Worm (Caenorhabditis elegans) whole organism, mixed stage, embryonic: ENCODE results near the gene garr-1.

ENCODE experiments used
- ceh-39 ChIP-seq: fragments of 150-350 bp; optimal IDR thresholded peaks from 2 replicates; lab custom pipeline; 2014; ENCODE audit warnings: missing biosample characterization, missing genetic modification characterization
- ces-1 ChIP-seq: fragments of 150-350 bp; optimal IDR thresholded peaks from 2 replicates; lab custom pipeline; 2014; ENCODE audit warnings: missing biosample characterization, missing genetic modification reagents, missing genetic modification characterization
- hlh-1 ChIP-seq: fragments of 150-350 bp; optimal IDR thresholded peaks from 2 replicates; lab custom pipeline; 2014; ENCODE audit warnings: missing biosample characterization, missing genetic modification reagents, missing genetic modification characterization
- mab-5 ChIP-seq: fragments of 150-350 bp; optimal IDR thresholded peaks from 2 replicates; lab custom pipeline; 2014; ENCODE audit warnings: missing biosample characterization, missing genetic modification characterization
- mep-1 ChIP-seq: fragments of 150-350 bp; optimal IDR thresholded peaks from 2 replicates; lab custom pipeline; 2017; ENCODE audit warnings: missing biosample characterization, missing genetic modification reagents, missing genetic modification characterization, inconsistent platforms
- nhr-12 ChIP-seq: fragments of 150-350 bp; optimal IDR thresholded peaks from 2 replicates; lab custom pipeline; 2014; ENCODE audit warnings: missing biosample characterization, missing genetic modification characterization
- nhr-76 ChIP-seq: sonication (generic microtip); optimal IDR thresholded peaks from 2 replicates; lab custom pipeline; 2017; ENCODE audit warnings: missing biosample characterization, missing genetic modification characterization
- pha-4 ChIP-seq: fragments of 150-350 bp; optimal IDR thresholded peaks from 2 replicates; lab custom pipeline; 2018; ENCODE audit warnings: missing biosample characterization, missing genetic modification reagents, missing genetic modification characterization
- snpc-4 ChIP-seq: fragments of 150-350 bp; optimal IDR thresholded peaks from 2 replicates; lab custom pipeline; 2014; ENCODE audit warnings: missing biosample characterization, missing genetic modification characterization
- sptf-1 ChIP-seq: sonication (generic microtip); optimal IDR thresholded peaks from 2 replicates; lab custom pipeline; 2017; ENCODE audit warnings: mild to moderate bottlenecking, missing genetic modification characterization, moderate library complexity, missing compliant biosample characterization
- tbx-8 ChIP-seq: fragments of 200-800 bp; sonication (Bioruptor generic); optimal IDR thresholded peaks from 2 replicates; lab custom pipeline; 2018; ENCODE audit warnings: mild to moderate bottlenecking, missing genetic modification characterization, moderate library complexity, missing compliant biosample characterization
- unc-62 ChIP-seq: fragments of 150-350 bp; optimal IDR thresholded peaks from 2 replicates; lab custom pipeline; 2014; ENCODE audit warnings: missing biosample characterization, missing genetic modification reagents, missing genetic modification characterization

DNA sequence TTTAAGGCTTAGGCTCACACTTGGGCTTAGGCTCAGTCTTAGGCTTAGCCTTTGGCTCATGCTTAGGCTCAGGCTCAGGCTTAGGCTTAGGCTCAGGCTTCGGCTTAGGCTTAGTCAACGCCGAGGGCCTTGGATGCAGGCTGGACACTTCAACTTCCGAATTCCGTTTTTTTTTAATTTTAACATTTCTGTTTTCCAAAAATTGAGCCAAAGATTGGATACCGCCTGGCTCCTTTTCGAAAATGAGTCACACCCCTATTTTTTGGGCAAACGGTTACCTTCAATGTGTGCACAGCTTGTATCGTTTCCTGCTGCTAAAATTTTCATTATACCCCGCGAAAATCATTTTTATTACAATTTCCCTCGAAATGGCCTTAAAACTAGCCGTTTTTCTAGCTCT, 29.5 kb downstream of the garr-1 start, which contains the start of gene M04G7.1:
- no peak for TF ChIP-seq ceh-39 (tag; lab: Kevin White, UChicago)
- TF ChIP-seq hlh-1, result no peak
- no peak for TF ChIP-seq ces-1
- TF ChIP-seq mab-5, result no peak
- no peak for TF ChIP-seq mep-1 (tag; lab: Kevin White, UChicago)
- no peak for TF ChIP-seq tbx-8
- TF ChIP-seq unc-62 (GFP tag; lab: Kevin White, UChicago), result no peak
- TF ChIP-seq nhr-76 (tag; lab: Kevin White, UChicago), result no peak
- TF ChIP-seq sptf-1 (tag; lab: Kevin White, UChicago), result no peak
- TF ChIP-seq pha-4 (tag; lab: Kevin White, UChicago), result no peak
- TF ChIP-seq snpc-4, result no peak
- TF ChIP-seq nhr-12 (tag; lab: Kevin White, UChicago), result no peak
